Worm (Caenorhabditis elegans): ENCODE results near the gene ttr-13.

The ttr-13 gene

ce11 chrV:20681824-20682223, 45.1 kb upstream of the ttr-13 start (continued):
- TF ChIP-seq T26A5.8 (tag; optimal IDR thresholded peaks at IDR 0.05) (no peak), B0035.1 (tag; optimal IDR thresholded peaks at IDR 0.05) (no peak), cebp-1 (GFP tag; IDR thresholded peaks at IDR 0.05) (no peak), cebp-1 (tag; optimal IDR thresholded peaks at IDR 0.05) (no peak), snpc-4 (GFP tag; optimal IDR thresholded peaks at IDR 0.05) (peak; percentile 38), snpc-4 (tag; optimal IDR thresholded peaks at IDR 0.05) (peak in 2 of 4 experiments; percentile 87 to 90), nfya-2 (GFP tag; IDR thresholded peaks at IDR 0.05) (no peak), ama-1 (optimal IDR thresholded peaks at IDR 0.05) (no peak), ama-1 (GFP tag; optimal IDR thresholded peaks at IDR 0.05) (no peak), somi-1 (GFP tag; optimal IDR thresholded peaks at IDR 0.05) (no peak), efl-1 (GFP tag; optimal IDR thresholded peaks at IDR 0.05) (no peak), let-607 (tag; optimal IDR thresholded peaks at IDR 0.05) (no peak), Y53G8AR.9 (GFP tag; conservative IDR thresholded peaks at IDR 0.05) (no peak)

- TF ChIP-seq mcd-1 (GFP tag; IDR thresholded peaks at IDR 0.05) (no peak), hlh-12 (tag; optimal IDR thresholded peaks at IDR 0.05) (no peak), madf-3 (GFP tag; IDR thresholded peaks at IDR 0.05) (no peak), bed-1 (GFP tag; IDR thresholded peaks at IDR 0.05) (no peak), rec-8 (tag; optimal IDR thresholded peaks at IDR 0.05) (no peak), ets-4 (GFP tag; optimal IDR thresholded peaks at IDR 0.05) (no peak), nfya-1 (tag; optimal IDR thresholded peaks at IDR 0.05; ENCODE audit: borderline replicate concordance, insufficient read depth) (no peak), ztf-26 (tag; optimal IDR thresholded peaks at IDR 0.05) (no peak), ceh-27 (GFP tag; optimal IDR thresholded peaks at IDR 0.05) (no peak), tbp1 (GFP tag; optimal IDR thresholded peaks at IDR 0.05) (no peak), F33H1.4 (GFP tag; IDR thresholded peaks at IDR 0.05) (no peak), F23B12.7 (tag; optimal IDR thresholded peaks at IDR 0.05; ENCODE audit: insufficient read depth) (no peak), mel-28 (tag; optimal IDR thresholded peaks at IDR 0.05; ENCODE audit: borderline replicate concordance) (no peak), ceh-91 (GFP tag; IDR thresholded peaks at IDR 0.05) (no peak)
Observed at ce11 chrV:20681120-20681519, 44.4 kb upstream of the ttr-13 start, which contains the start of gene srsx-35. Gene srsx-35 (plus strand): TSS chrV:20681420.

ce11 chrV:20680189-20680588, 43.4 kb upstream of the ttr-13 start:
- TF ChIP-seq nfyb-1 (GFP tag; IDR thresholded peaks at IDR 0.05) (no peak), mxl-1 (tag; optimal IDR thresholded peaks at IDR 0.05) (no peak), Y95B8A.8 (GFP tag; IDR thresholded peaks at IDR 0.05) (no peak), lag-1 (GFP tag; IDR thresholded peaks at IDR 0.05) (no peak), xnd-1 (tag; optimal IDR thresholded peaks at IDR 0.05) (no peak), ceh-40 (GFP tag; IDR thresholded peaks at IDR 0.05) (no peak), tbx-9 (tag; optimal IDR thresholded peaks at IDR 0.05; ENCODE audit: borderline replicate concordance) (no peak), pbrm-1 (GFP tag; IDR thresholded peaks at IDR 0.05) (no peak), ztf-28 (GFP tag; IDR thresholded peaks at IDR 0.05) (no peak)

- no peak for TF ChIP-seq ZK185.1 (tag; optimal IDR thresholded peaks at IDR 0.05; ENCODE audit: poor library complexity, severe bottlenecking)
- no peak for TF ChIP-seq F33H1.4 (GFP tag; IDR thresholded peaks at IDR 0.05)
- TF ChIP-seq F57C9.4 (tag; optimal IDR thresholded peaks at IDR 0.05) = no peak
- no peak for TF ChIP-seq lin-26 (GFP tag; IDR thresholded peaks at IDR 0.05)
- no peak for TF ChIP-seq somi-1 (GFP tag; optimal IDR thresholded peaks at IDR 0.05)
- TF ChIP-seq zfh-2 (GFP tag; conservative IDR thresholded peaks at IDR 0.05) = peak; percentile 54; the same call in 1 of the 2 replicates
- TF ChIP-seq die-1 (tag; optimal IDR thresholded peaks at IDR 0.05) = no peak
- TF ChIP-seq nhr-179 (tag; optimal IDR thresholded peaks at IDR 0.05) = no peak
- TF ChIP-seq C06A6.2 (GFP tag; conservative IDR thresholded peaks at IDR 0.05) = no peak
Observed at ce11 chrV:20670625-20671024, 33.9 kb upstream of the ttr-13 start.

Data from whole organism, young adult.